Worm (Caenorhabditis elegans) whole organism, late embryonic: ENCODE data around the gene B0272.3.
"Not testable (repeated sequence)": the region's sequence is repeated elsewhere in the genome, so short reads cannot be mapped to it uniquely, and the experiment has no call there.

Experiments used
- K09A11.1 ChIP-seq: sonication (generic microtip); optimal IDR thresholded peaks from 2 replicates; lab custom pipeline; 2017; ENCODE audit warnings: antibody characterized with exemption, mild to moderate bottlenecking, missing genetic modification characterization, missing compliant biosample characterization; ENCODE audit not compliant: insufficient read depth
- nhr-232 ChIP-seq: sonication (generic microtip); optimal IDR thresholded peaks from 2 replicates; lab custom pipeline; 2016; ENCODE audit warnings: missing genetic modification characterization, missing compliant biosample characterization
- pag-3 ChIP-seq: sonication (generic microtip); optimal IDR thresholded peaks from 2 replicates; lab custom pipeline; 2016; ENCODE audit warnings: missing compliant biosample characterization, missing genetic modification characterization, borderline replicate concordance
- unc-86 ChIP-seq: sonication (generic microtip); optimal IDR thresholded peaks from 2 replicates; lab custom pipeline; 2016; ENCODE audit warnings: missing genetic modification characterization, missing compliant biosample characterization

DNA sequence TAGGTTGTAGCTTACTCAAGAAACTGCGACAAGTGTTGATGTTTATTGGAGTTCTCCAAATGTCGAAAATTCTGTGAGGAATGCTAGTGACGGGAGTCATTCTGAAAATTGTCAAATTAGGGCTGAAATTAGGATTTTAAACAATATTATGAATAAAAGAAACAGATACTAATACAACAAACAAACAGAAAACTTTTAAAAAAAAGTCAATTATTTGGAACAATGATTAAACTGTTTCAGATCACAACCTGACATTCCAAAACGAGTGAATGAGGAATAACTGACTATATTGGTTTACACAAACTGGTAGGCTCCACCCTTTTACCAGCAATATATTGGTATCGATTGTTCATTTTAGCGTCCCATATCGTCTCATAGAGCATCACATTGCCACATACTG lies 29.6 kb downstream of the B0272.3 start, which contains the start of gene ZK899.5:
- TF ChIP-seq unc-86; nhr-232 (tag; lab: Kevin White, UChicago); K09A11.1; pag-3: not testable (repeated sequence)
